Worm (Caenorhabditis elegans) whole organism, L4 larva: ENCODE results near the gene pho-8.

ENCODE experiments used
- F26F4.8 ChIP-seq: fragments of 200-800 bp; sonication (Bioruptor generic); conservative IDR thresholded peaks from 2 replicates; pipeline ENCODE4 v1.3.6; 2022; ENCODE audit warnings: missing genetic modification characterization, missing compliant biosample characterization
- Y75B8A.6 ChIP-seq: fragments of 200-800 bp; sonication (Bioruptor generic); IDR thresholded peaks from 2 replicates; pipeline ENCODE4 v1.3.6; 2022; ENCODE audit warnings: missing genetic modification reagents, missing genetic modification characterization, missing compliant biosample characterization
- aly-2 ChIP-seq: sonication (generic microtip); optimal IDR thresholded peaks from 2 replicates; lab custom pipeline; 2018; ENCODE audit warnings: missing biosample characterization, missing genetic modification characterization
- attf-4 ChIP-seq: sonication (generic microtip); optimal IDR thresholded peaks from 3 replicates; lab custom pipeline; 2017; ENCODE audit warnings: missing biosample characterization, missing genetic modification characterization
- ceh-28 ChIP-seq: fragments of 150-350 bp; optimal IDR thresholded peaks from 2 replicates; lab custom pipeline; 2014; ENCODE audit warnings: missing biosample characterization, missing genetic modification reagents, missing genetic modification characterization
- daf-16 ChIP-seq, 3 experiments: sonication (generic microtip); optimal IDR thresholded peaks; 2 replicates each; lab custom pipeline; 2016 to 2017; ENCODE audit warnings: missing genetic modification characterization in 3 of 3, missing genetic modification reagents in 3 of 3, mild to moderate bottlenecking in 2 of 3, missing compliant biosample characterization in 2 of 3, missing biosample characterization in 1 of 3, moderate library complexity in 1 of 3
- egl-27 ChIP-seq: sonication (generic microtip); optimal IDR thresholded peaks from 3 replicates; lab custom pipeline; 2017; ENCODE audit warnings: missing biosample characterization, missing genetic modification reagents, missing genetic modification characterization
- gei-8 ChIP-seq: fragments of 200-800 bp; sonication (Bioruptor generic); optimal IDR thresholded peaks from 2 replicates; lab custom pipeline; 2018; ENCODE audit warnings: mild to moderate bottlenecking, missing genetic modification characterization, missing compliant biosample characterization
- mdl-1 ChIP-seq, 2 experiments: fragments of 150-350 bp in 1 of 2; sonication (generic microtip) in 1 of 2; optimal IDR thresholded peaks; 2 replicates each; lab custom pipeline; 2014 to 2017; ENCODE audit warnings: missing biosample characterization in 2 of 2, missing genetic modification characterization in 2 of 2
- mdt-29 ChIP-seq: fragments of 200-800 bp; sonication (Bioruptor generic); IDR thresholded peaks from 2 replicates; pipeline ENCODE4 v1.3.6; 2022; ENCODE audit warnings: missing genetic modification reagents, missing genetic modification characterization, missing compliant biosample characterization
- nhr-11 ChIP-seq: fragments of 150-350 bp; optimal IDR thresholded peaks from 2 replicates; lab custom pipeline; 2014; ENCODE audit warnings: missing biosample characterization, missing genetic modification characterization
- nhr-42 ChIP-seq: fragments of 200-800 bp; sonication (Bioruptor generic); IDR thresholded peaks from 2 replicates; pipeline ENCODE4 v1.3.6; 2022; ENCODE audit warnings: missing genetic modification characterization, missing compliant biosample characterization
- nhr-77 ChIP-seq: fragments of 150-350 bp; optimal IDR thresholded peaks from 2 replicates; lab custom pipeline; 2014; ENCODE audit warnings: missing biosample characterization, missing genetic modification characterization
- unc-39 ChIP-seq: sonication (generic microtip); optimal IDR thresholded peaks from 2 replicates; lab custom pipeline; 2017; ENCODE audit warnings: missing biosample characterization, missing genetic modification characterization

ce11 chrV:11802508-11802907 is 30.9 kb upstream of the pho-8 start:
- TF ChIP-seq nhr-11 (tag; lab: Kevin White, UChicago): no peak
- peak; percentile 86 for TF ChIP-seq gei-8
- TF ChIP-seq attf-4: no peak
- TF ChIP-seq nhr-77 (tag; lab: Kevin White, UChicago): no peak
- TF ChIP-seq unc-39: no peak
- no peak for TF ChIP-seq nhr-42 (GFP tag; lab: Robert Waterston, UW)
- TF ChIP-seq Y75B8A.6 (GFP tag; lab: Robert Waterston, UW): no peak
- TF ChIP-seq ceh-28 (tag; lab: Kevin White, UChicago): no peak
- no peak for TF ChIP-seq F26F4.8 (GFP tag; lab: Robert Waterston, UW)
- no peak for TF ChIP-seq egl-27 (tag; lab: Kevin White, UChicago)
- peak; percentile 83 to 94 for TF ChIP-seq mdl-1 (tag; optimal IDR thresholded peaks at IDR 0.05; lab: Kevin White, UChicago)
- no peak for TF ChIP-seq aly-2
- no peak for TF ChIP-seq mdt-29
- no peak for TF ChIP-seq daf-16 (GFP tag; optimal IDR thresholded peaks at IDR 0.05; lab: Kevin White, UChicago)
- no peak for TF ChIP-seq daf-16 (tag; optimal IDR thresholded peaks at IDR 0.05; lab: Kevin White, UChicago)
